Worm (Caenorhabditis elegans) whole organism, L1 larva: ENCODE measurements around the gene C45G9.6.
A peak's percentile ranks its signal among the peaks of the same experiment; 100 is the strongest.
"Not testable (repeated sequence)": the region's sequence is repeated elsewhere in the genome, so short reads cannot be mapped to it uniquely, and the experiment has no call there.

Experiments
- C04F5.9 ChIP-seq: sonication (generic microtip); optimal IDR thresholded peaks from 2 replicates; lab custom pipeline; 2016; ENCODE audit warnings: missing genetic modification characterization, missing compliant biosample characterization
- C16A3.4 ChIP-seq: fragments of 150-350 bp; optimal IDR thresholded peaks from 2 replicates; lab custom pipeline; 2014; ENCODE audit warnings: missing biosample characterization, missing genetic modification characterization
- F16B12.6 ChIP-seq: fragments of 150-350 bp; optimal IDR thresholded peaks from 2 replicates; lab custom pipeline; 2014; ENCODE audit warnings: missing biosample characterization, missing genetic modification characterization
- Y116A8C.19 ChIP-seq: sonication (generic microtip); optimal IDR thresholded peaks from 2 replicates; lab custom pipeline; 2016; ENCODE audit warnings: missing compliant biosample characterization, missing genetic modification characterization, borderline replicate concordance
- aha-1 ChIP-seq: fragments of 150-350 bp; optimal IDR thresholded peaks from 2 replicates; lab custom pipeline; 2014; ENCODE audit warnings: missing biosample characterization, missing genetic modification characterization
- aly-2 ChIP-seq: fragments of 150-350 bp; optimal IDR thresholded peaks from 2 replicates; lab custom pipeline; 2014; ENCODE audit warnings: missing biosample characterization, missing genetic modification characterization
- ama-1 ChIP-seq: fragments of 150-350 bp; optimal IDR thresholded peaks from 2 replicates; lab custom pipeline; 2014
- blmp-1 ChIP-seq: fragments of 150-350 bp; optimal IDR thresholded peaks from 2 replicates; lab custom pipeline; 2014; ENCODE audit warnings: missing biosample characterization, missing genetic modification characterization
- ceh-63 ChIP-seq: fragments of 200-800 bp; sonication (Bioruptor generic); optimal IDR thresholded peaks from 2 replicates; lab custom pipeline; 2018; ENCODE audit warnings: mild to moderate bottlenecking, missing genetic modification characterization, missing compliant biosample characterization
- ceh-8 ChIP-seq: fragments of 200-800 bp; sonication (Bioruptor generic); optimal IDR thresholded peaks from 2 replicates; lab custom pipeline; 2018; ENCODE audit warnings: mild to moderate bottlenecking, missing genetic modification characterization, moderate library complexity, missing compliant biosample characterization
- ceh-82 ChIP-seq, 3 experiments: fragments of 150-350 bp in 1 of 3; sonication (generic microtip) in 2 of 3; optimal IDR thresholded peaks; 2 replicates each; lab custom pipeline; 2014 to 2017; ENCODE audit warnings: missing biosample characterization in 3 of 3, missing genetic modification characterization in 3 of 3
- ceh-90 ChIP-seq: sonication (generic microtip); optimal IDR thresholded peaks from 2 replicates; lab custom pipeline; 2016; ENCODE audit warnings: missing genetic modification characterization, missing compliant biosample characterization
- ces-1 ChIP-seq: fragments of 150-350 bp; optimal IDR thresholded peaks from 2 replicates; lab custom pipeline; 2014; ENCODE audit warnings: missing biosample characterization, missing genetic modification reagents, missing genetic modification characterization
- dpl-1 ChIP-seq, 3 experiments: fragments of 150-350 bp in 2 of 3; sonication (generic microtip) in 1 of 3; optimal IDR thresholded peaks; 2 replicates each; lab custom pipeline; 2014 to 2017; ENCODE audit warnings: missing biosample characterization in 3 of 3, missing genetic modification characterization in 3 of 3, missing genetic modification reagents in 3 of 3
- dsc-1 ChIP-seq: sonication (generic microtip); optimal IDR thresholded peaks from 2 replicates; lab custom pipeline; 2016; ENCODE audit warnings: mild to moderate bottlenecking, missing genetic modification characterization, missing compliant biosample characterization
- efl-3 ChIP-seq: fragments of 200-800 bp; sonication (Bioruptor generic); optimal IDR thresholded peaks from 2 replicates; lab custom pipeline; 2018; ENCODE audit warnings: mild to moderate bottlenecking, missing genetic modification characterization, missing compliant biosample characterization
- egl-27 ChIP-seq, 2 experiments: fragments of 150-350 bp in 1 of 2; sonication (generic microtip); optimal IDR thresholded peaks; 3 replicates each; lab custom pipeline; 2017 to 2018; ENCODE audit warnings: missing biosample characterization in 2 of 2, missing genetic modification characterization in 2 of 2, missing genetic modification reagents in 2 of 2
- elt-2 ChIP-seq: sonication (generic microtip); optimal IDR thresholded peaks from 2 replicates; lab custom pipeline; 2016; ENCODE audit warnings: missing genetic modification characterization, mild to moderate bottlenecking, inconsistent platforms, missing compliant biosample characterization, missing genetic modification reagents
- fkh-4 ChIP-seq: sonication (generic microtip); optimal IDR thresholded peaks from 2 replicates; lab custom pipeline; 2016; ENCODE audit warnings: missing compliant biosample characterization, missing genetic modification characterization, borderline replicate concordance
- fkh-8 ChIP-seq: sonication (generic microtip); optimal IDR thresholded peaks from 2 replicates; lab custom pipeline; 2016; ENCODE audit warnings: mild to moderate bottlenecking, missing genetic modification characterization, missing compliant biosample characterization
- grh-1 ChIP-seq: fragments of 200-800 bp; sonication (Bioruptor generic); IDR thresholded peaks from 2 replicates; pipeline ENCODE4 v1.3.6; 2022; ENCODE audit warnings: missing genetic modification reagents, missing genetic modification characterization, missing compliant biosample characterization
- hlh-17 ChIP-seq: fragments of 200-800 bp; sonication (Bioruptor generic); optimal IDR thresholded peaks from 2 replicates; lab custom pipeline; 2018; ENCODE audit warnings: missing genetic modification characterization, mild to moderate bottlenecking, missing compliant biosample characterization, moderate library complexity, borderline replicate concordance
- hpl-2 ChIP-seq: fragments of 150-350 bp; optimal IDR thresholded peaks from 2 replicates; lab custom pipeline; 2014; ENCODE audit warnings: missing biosample characterization, missing genetic modification reagents, missing genetic modification characterization
- lin-13 ChIP-seq: fragments of 150-350 bp; optimal IDR thresholded peaks from 2 replicates; lab custom pipeline; 2014; ENCODE audit warnings: missing biosample characterization, missing genetic modification reagents, missing genetic modification characterization
- lin-14 ChIP-seq: fragments of 200-800 bp; sonication (Bioruptor generic); optimal IDR thresholded peaks from 2 replicates; lab custom pipeline; 2018; ENCODE audit warnings: mild to moderate bottlenecking, missing genetic modification characterization, moderate library complexity, missing compliant biosample characterization
- lin-15B ChIP-seq: fragments of 150-350 bp; sonication (generic microtip); optimal IDR thresholded peaks from 3 replicates; lab custom pipeline; 2014; ENCODE audit warnings: missing biosample characterization, missing genetic modification characterization
- lir-3 ChIP-seq: sonication (generic microtip); optimal IDR thresholded peaks from 2 replicates; lab custom pipeline; 2016; ENCODE audit warnings: mild to moderate bottlenecking, missing genetic modification characterization, moderate library complexity, missing compliant biosample characterization; ENCODE audit not compliant: poor library complexity
- lsy-2 ChIP-seq, 2 experiments: fragments of 150-350 bp; optimal IDR thresholded peaks; 2 replicates each; lab custom pipeline; 2014; ENCODE audit warnings: missing biosample characterization in 2 of 2, missing genetic modification characterization in 2 of 2
- mep-1 ChIP-seq: fragments of 150-350 bp; optimal IDR thresholded peaks from 2 replicates; lab custom pipeline; 2014; ENCODE audit warnings: missing biosample characterization, missing genetic modification characterization
- nhr-19 ChIP-seq: fragments of 200-800 bp; sonication (Bioruptor generic); conservative IDR thresholded peaks from 2 replicates; pipeline ENCODE4 v1.3.6; 2022; ENCODE audit warnings: missing genetic modification characterization, missing compliant biosample characterization
- nhr-28 ChIP-seq: fragments of 150-350 bp; optimal IDR thresholded peaks from 2 replicates; lab custom pipeline; 2014; ENCODE audit warnings: missing biosample characterization, missing genetic modification characterization
- nhr-47 ChIP-seq: sonication (generic microtip); optimal IDR thresholded peaks from 2 replicates; lab custom pipeline; 2016; ENCODE audit warnings: mild to moderate bottlenecking, missing genetic modification characterization, moderate library complexity, missing compliant biosample characterization
- nhr-71 ChIP-seq: sonication (generic microtip); optimal IDR thresholded peaks from 2 replicates; lab custom pipeline; 2016; ENCODE audit warnings: mild to moderate bottlenecking, missing genetic modification characterization, moderate library complexity, missing compliant biosample characterization
- nhr-76 ChIP-seq: sonication (generic microtip); optimal IDR thresholded peaks from 2 replicates; lab custom pipeline; 2017; ENCODE audit warnings: missing biosample characterization, missing genetic modification characterization
- nhr-77 ChIP-seq: fragments of 150-350 bp; optimal IDR thresholded peaks from 2 replicates; lab custom pipeline; 2014; ENCODE audit warnings: missing biosample characterization, missing genetic modification characterization
- nhr-84 ChIP-seq: sonication (generic microtip); optimal IDR thresholded peaks from 2 replicates; lab custom pipeline; 2017; ENCODE audit warnings: missing biosample characterization, missing genetic modification characterization
- pag-3 ChIP-seq: sonication (generic microtip); optimal IDR thresholded peaks from 2 replicates; lab custom pipeline; 2017; ENCODE audit warnings: missing genetic modification characterization, mild to moderate bottlenecking, missing compliant biosample characterization, antibody characterized with exemption, borderline replicate concordance; ENCODE audit not compliant: insufficient read depth
- pax-3 ChIP-seq: fragments of 200-800 bp; sonication (Bioruptor generic); optimal IDR thresholded peaks from 2 replicates; lab custom pipeline; 2018; ENCODE audit warnings: mild to moderate bottlenecking, missing genetic modification characterization, moderate library complexity, missing compliant biosample characterization
- rnt-1 ChIP-seq: sonication (generic microtip); optimal IDR thresholded peaks from 2 replicates; lab custom pipeline; 2016; ENCODE audit warnings: mild to moderate bottlenecking, missing genetic modification characterization, moderate library complexity, missing compliant biosample characterization
- snpc-4 ChIP-seq: fragments of 150-350 bp; optimal IDR thresholded peaks from 2 replicates; lab custom pipeline; 2014; ENCODE audit warnings: missing biosample characterization, missing genetic modification characterization
- sox-4 ChIP-seq: sonication (generic microtip); optimal IDR thresholded peaks from 2 replicates; lab custom pipeline; 2016; ENCODE audit warnings: missing genetic modification characterization, missing compliant biosample characterization
- sptf-1 ChIP-seq: fragments of 150-350 bp; optimal IDR thresholded peaks from 2 replicates; lab custom pipeline; 2014; ENCODE audit warnings: missing biosample characterization, missing genetic modification characterization
- tbx-2 ChIP-seq: sonication (generic microtip); optimal IDR thresholded peaks from 2 replicates; lab custom pipeline; 2016; ENCODE audit warnings: missing genetic modification characterization, missing compliant biosample characterization
- unc-130 ChIP-seq: fragments of 150-350 bp; optimal IDR thresholded peaks from 2 replicates; lab custom pipeline; 2017; ENCODE audit warnings: missing biosample characterization, missing genetic modification characterization, inconsistent platforms
- vab-15 ChIP-seq: sonication (generic microtip); optimal IDR thresholded peaks from 2 replicates; lab custom pipeline; 2017; ENCODE audit warnings: missing genotype, mild to moderate bottlenecking, missing genetic modification characterization, missing compliant biosample characterization
- xbp-1 ChIP-seq: sonication (generic microtip); optimal IDR thresholded peaks from 2 replicates; lab custom pipeline; 2016; ENCODE audit warnings: missing genetic modification characterization, missing compliant biosample characterization
- zag-1 ChIP-seq: fragments of 150-350 bp; optimal IDR thresholded peaks from 2 replicates; lab custom pipeline; 2014; ENCODE audit warnings: missing biosample characterization, missing genetic modification characterization
- ztf-4 ChIP-seq: fragments of 150-350 bp; optimal IDR thresholded peaks from 2 replicates; lab custom pipeline; 2014; ENCODE audit warnings: missing biosample characterization, missing genetic modification characterization

C45G9.6 gene

ce11 chrIII:5061798-5062197 lies 25.5 kb downstream of the C45G9.6 start, which contains the start of gene C45G9.10:
C45G9.10 (minus strand) TSS chrIII:5061898.
- TF ChIP-seq grh-1 (GFP tag; lab: Robert Waterston, UW) (no peak), lin-14 (no peak), blmp-1 (tag; lab: Kevin White, UChicago) (no peak), unc-130 (tag; lab: Kevin White, UChicago) (no peak), fkh-8 (no peak), ceh-8 (GFP tag; lab: Kevin White, UChicago) (no peak), sox-4 (tag; lab: Kevin White, UChicago) (no peak)
- TF ChIP-seq, all 84 proteins: peak for 0

ce11 chrIII:5062406-5062805 lies 26.1 kb downstream of the C45G9.6 start, which contains the start of gene C45G9.4:
C45G9.4 (plus strand) TSS chrIII:5062706.
- not testable (repeated sequence) for TF ChIP-seq tbx-2 (tag; lab: Kevin White, UChicago); efl-3 (GFP tag; lab: Kevin White, UChicago); snpc-4 (tag; lab: Kevin White, UChicago)

DNA sequence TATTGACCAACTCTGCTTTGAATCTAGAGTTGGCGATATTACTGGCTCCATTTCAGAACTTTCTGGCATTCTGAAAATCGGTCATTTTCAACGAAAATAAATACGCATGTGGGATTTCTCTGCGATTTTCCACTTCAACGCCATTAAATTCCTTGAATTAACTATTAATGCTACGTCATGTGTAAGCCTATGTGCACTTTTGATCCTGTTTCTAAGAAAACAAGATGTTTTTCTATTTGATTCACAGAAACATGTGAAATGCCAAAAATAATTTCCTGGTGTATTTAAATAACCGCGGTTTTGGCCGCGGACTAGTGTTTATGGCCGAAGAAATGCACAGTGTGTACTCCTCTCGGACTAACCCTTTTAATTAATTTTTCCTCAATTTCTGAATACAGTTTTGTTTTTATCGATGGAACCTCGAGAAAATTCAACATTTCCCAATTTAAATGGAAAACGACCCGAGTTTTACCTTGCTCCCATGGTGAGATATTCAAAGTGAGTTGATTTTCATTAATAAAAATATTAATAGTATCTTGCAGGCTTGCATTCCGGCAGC lies 32.5 kb downstream of the C45G9.6 start, which contains the start of the genes C45G9.11 and C45G9.2:
Gene C45G9.11 (minus strand): TSS at position 51 of the 559 bp plus-strand sequence.
Gene C45G9.2 (plus strand): TSS at position 392 of the 559 bp plus-strand sequence.
- TF ChIP-seq ces-1 (GFP tag; lab: Kevin White, UChicago) (no peak), F16B12.6 (peak; percentile 26), aha-1 (tag; lab: Kevin White, UChicago) (no peak), rnt-1 (peak; percentile 98), lsy-2 (tag; optimal IDR thresholded peaks at IDR 0.05; lab: Kevin White, UChicago) (peak; percentile 78 to 85), C16A3.4 (tag; lab: Kevin White, UChicago) (peak; percentile 40), C04F5.9 (tag; lab: Kevin White, UChicago) (peak; percentile 84), xbp-1 (peak; percentile 85), nhr-76 (tag; lab: Kevin White, UChicago) (no peak), nhr-77 (tag; lab: Kevin White, UChicago) (peak; percentile 15), hpl-2 (GFP tag; lab: Kevin White, UChicago) (no peak), ztf-4 (tag; lab: Kevin White, UChicago) (no peak), nhr-84 (tag; lab: Kevin White, UChicago) (no peak), dsc-1 (peak; percentile 92), unc-130 (tag; lab: Kevin White, UChicago) (peak; percentile 79), lin-13 (GFP tag; lab: Kevin White, UChicago) (peak; percentile 54), egl-27 (tag; optimal IDR thresholded peaks at IDR 0.05; lab: Kevin White, UChicago) (no peak), zag-1 (no peak), Y116A8C.19 (tag; lab: Kevin White, UChicago) (peak; percentile 79), pag-3 (tag; lab: Kevin White, UChicago) (no peak), ceh-63 (GFP tag; lab: Kevin White, UChicago) (peak; percentile 79), grh-1 (GFP tag; lab: Robert Waterston, UW) (peak; percentile 76), lin-15B (peak; percentile 12), ceh-82 (tag; optimal IDR thresholded peaks at IDR 0.05; lab: Kevin White, UChicago) (peak; percentile 47 to 52 (median 48)), ceh-90 (tag; lab: Kevin White, UChicago) (peak; percentile 95), aly-2 (tag; lab: Kevin White, UChicago) (peak; percentile 45), vab-15 (tag; lab: Kevin White, UChicago) (peak; percentile 84), lir-3 (tag; lab: Kevin White, UChicago) (peak; percentile 95), elt-2 (peak; percentile 55), nhr-71 (peak; percentile 90), pax-3 (tag; lab: Kevin White, UChicago) (peak; percentile 88), hlh-17 (peak; percentile 58), nhr-28 (tag; lab: Kevin White, UChicago) (no peak), ama-1 (lab: Kevin White, UChicago) (no peak), dpl-1 (GFP tag; optimal IDR thresholded peaks at IDR 0.05; lab: Kevin White, UChicago) (peak; percentile 89 to 94 (median 93)), mep-1 (tag; lab: Kevin White, UChicago) (peak; percentile 77), sptf-1 (tag; lab: Kevin White, UChicago) (no peak), nhr-47 (tag; lab: Kevin White, UChicago) (peak; percentile 90), nhr-19 (peak; percentile 85), fkh-4 (tag; lab: Kevin White, UChicago) (peak; percentile 93)
